Fruit fly (Drosophila melanogaster) whole organism, embryonic: Measurements from ENCODE around the gene SCOT.

ENCODE experiments used
- Atf-2 ChIP-seq: fragments of 200-800 bp; sonication (Bioruptor generic); optimal IDR thresholded peaks from 2 replicates; lab custom pipeline; 2016; ENCODE audit warnings: missing biosample characterization, missing genetic modification characterization
- CG10431 ChIP-seq: fragments of 200-800 bp; sonication (Bioruptor generic); optimal IDR thresholded peaks from 3 replicates; lab custom pipeline; 2018; ENCODE audit warnings: missing biosample characterization, mild to moderate bottlenecking, missing genetic modification characterization
- CG10462 ChIP-seq: fragments of 200-800 bp; sonication (Bioruptor generic); optimal IDR thresholded peaks from 2 replicates; lab custom pipeline; 2016; ENCODE audit warnings: missing biosample characterization, missing genetic modification characterization
- CG12236 ChIP-seq: fragments of 200-800 bp; sonication (Bioruptor generic); optimal IDR thresholded peaks from 2 replicates; lab custom pipeline; 2016; ENCODE audit warnings: missing biosample characterization, missing genetic modification characterization
- CG12299 ChIP-seq: fragments of 200-800 bp; sonication (Bioruptor generic); optimal IDR thresholded peaks from 2 replicates; lab custom pipeline; 2018; ENCODE audit warnings: missing biosample characterization, mild to moderate bottlenecking, missing genetic modification characterization
- CG12942 ChIP-seq: fragments of 200-800 bp; sonication (Bioruptor generic); optimal IDR thresholded peaks from 3 replicates; lab custom pipeline; 2016; ENCODE audit warnings: missing biosample characterization, missing genetic modification characterization
- CG14441 ChIP-seq: fragments of 200-800 bp; sonication (Bioruptor generic); IDR thresholded peaks from 2 replicates; pipeline ENCODE4 v1.3.6; 2022; ENCODE audit warnings: missing biosample characterization, missing genetic modification characterization
- CG14710 ChIP-seq: fragments of 200-800 bp; sonication (Bioruptor generic); optimal IDR thresholded peaks from 3 replicates; lab custom pipeline; 2019; ENCODE audit warnings: missing biosample characterization, mild to moderate bottlenecking, missing genetic modification characterization, moderate library complexity
- CG2129 ChIP-seq: fragments of 200-800 bp; sonication (Bioruptor generic); IDR thresholded peaks from 2 replicates; pipeline ENCODE4 v1.3.6; 2022; ENCODE audit warnings: missing biosample characterization, missing genetic modification characterization; ENCODE audit not compliant: partially characterized antibody
- CG3726 ChIP-seq: fragments of 200-800 bp; sonication (Bioruptor generic); IDR thresholded peaks from 3 replicates; pipeline ENCODE4, ENCODE4 v1.3.6; 2022; ENCODE audit warnings: missing biosample characterization, missing genetic modification characterization
- CG6175 ChIP-seq: fragments of 200-800 bp; sonication (Bioruptor generic); IDR thresholded peaks from 3 replicates; pipeline ENCODE4 v1.3.6; 2022; ENCODE audit warnings: missing biosample characterization, missing genetic modification characterization
- CG6689 ChIP-seq: fragments of 200-800 bp; sonication (Bioruptor generic); IDR thresholded peaks from 2 replicates; pipeline ENCODE4 v1.3.6; 2022; ENCODE audit warnings: missing biosample characterization, missing genetic modification characterization
- CG6791 ChIP-seq: fragments of 200-800 bp; sonication (Bioruptor generic); IDR thresholded peaks from 3 replicates; pipeline ENCODE4 v1.3.6; 2022; ENCODE audit warnings: missing biosample characterization, missing genetic modification characterization; ENCODE audit not compliant: partially characterized antibody
- CG8290 ChIP-seq, 3 experiments: fragments of 200-800 bp; sonication (Bioruptor generic); optimal IDR thresholded peaks; 2 replicates each; lab custom pipeline; 2016 to 2019; ENCODE audit warnings: missing biosample characterization in 3 of 3, missing genetic modification characterization in 3 of 3, mild to moderate bottlenecking in 2 of 3, moderate library complexity in 1 of 3
- Dbx ChIP-seq: fragments of 200-800 bp; sonication (Bioruptor generic); IDR thresholded peaks from 3 replicates; pipeline ENCODE4 v1.3.6; 2022; ENCODE audit warnings: missing biosample characterization, missing genetic modification characterization
- Dip3 ChIP-seq: fragments of 200-800 bp; sonication (Bioruptor generic); optimal IDR thresholded peaks from 3 replicates; lab custom pipeline; 2016; ENCODE audit warnings: missing biosample characterization, missing genetic modification characterization
- H15 ChIP-seq: fragments of 200-800 bp; sonication (Bioruptor generic); IDR thresholded peaks from 3 replicates; pipeline ENCODE4 v1.3.6; 2022; ENCODE audit warnings: missing biosample characterization, missing genetic modification characterization
- Hey ChIP-seq: fragments of 200-800 bp; sonication (Bioruptor generic); optimal IDR thresholded peaks from 3 replicates; lab custom pipeline; 2018; ENCODE audit warnings: missing biosample characterization, mild to moderate bottlenecking, missing genetic modification characterization
- Hsf ChIP-seq: fragments of 200-800 bp; sonication (Bioruptor generic); optimal IDR thresholded peaks from 3 replicates; lab custom pipeline; 2016; ENCODE audit warnings: missing biosample characterization, missing genetic modification characterization
- Jarid2 ChIP-seq: fragments of 200-800 bp; sonication (Bioruptor generic); optimal IDR thresholded peaks from 3 replicates; lab custom pipeline; 2017; ENCODE audit warnings: mild to moderate bottlenecking, missing biosample characterization, missing genetic modification reagents, missing genetic modification characterization
- Kr ChIP-seq: fragments of 200-800 bp; sonication (Bioruptor generic); optimal IDR thresholded peaks from 2 replicates; lab custom pipeline; 2017; ENCODE audit warnings: missing biosample characterization, mild to moderate bottlenecking, missing genetic modification characterization
- Max ChIP-seq: fragments of 200-800 bp; sonication (Bioruptor generic); optimal IDR thresholded peaks from 2 replicates; lab custom pipeline; 2016; ENCODE audit warnings: missing biosample characterization, mild to moderate bottlenecking, missing genetic modification characterization
- Mrtf ChIP-seq: fragments of 200-800 bp; sonication (Bioruptor generic); IDR thresholded peaks from 3 replicates; pipeline ENCODE4 v1.3.6; 2022; ENCODE audit warnings: missing biosample characterization, missing genetic modification characterization
- Myb ChIP-seq: fragments of 200-800 bp; sonication (Bioruptor generic); optimal IDR thresholded peaks from 2 replicates; lab custom pipeline; 2016; ENCODE audit warnings: missing biosample characterization, missing genetic modification characterization
- Ravus ChIP-seq: fragments of 200-800 bp; sonication (Bioruptor generic); IDR thresholded peaks from 2 replicates; pipeline ENCODE4 v1.3.6; 2022; ENCODE audit warnings: missing biosample characterization, missing genetic modification characterization
- abd-A ChIP-seq: fragments of 200-800 bp; sonication (Bioruptor generic); optimal IDR thresholded peaks from 3 replicates; lab custom pipeline; 2019; ENCODE audit warnings: missing biosample characterization, mild to moderate bottlenecking, missing genetic modification characterization, moderate library complexity
- btn ChIP-seq: fragments of 200-800 bp; sonication (Bioruptor generic); optimal IDR thresholded peaks from 2 replicates; lab custom pipeline; 2016; ENCODE audit warnings: missing biosample characterization, missing genetic modification characterization
- en ChIP-seq: fragments of 200-800 bp; sonication (Bioruptor generic); optimal IDR thresholded peaks from 2 replicates; lab custom pipeline; 2016; ENCODE audit warnings: missing biosample characterization, missing genetic modification characterization
- fd96Cb ChIP-seq: fragments of 200-800 bp; sonication (Bioruptor generic); optimal IDR thresholded peaks from 2 replicates; lab custom pipeline; 2018; ENCODE audit warnings: missing biosample characterization, mild to moderate bottlenecking, missing genetic modification characterization, moderate library complexity
- gfzf ChIP-seq: fragments of 200-800 bp; sonication (Bioruptor generic); optimal IDR thresholded peaks from 2 replicates; lab custom pipeline; 2016; ENCODE audit warnings: missing biosample characterization, mild to moderate bottlenecking, missing genetic modification characterization, moderate library complexity
- grau ChIP-seq: fragments of 200-800 bp; optimal IDR thresholded peaks from 3 replicates; lab custom pipeline; 2019; ENCODE audit warnings: missing biosample characterization, mild to moderate bottlenecking, missing genetic modification characterization, moderate library complexity
- gt ChIP-seq: fragments of 200-800 bp; sonication (Bioruptor generic); IDR thresholded peaks from 2 replicates; pipeline ENCODE4 v1.3.6; 2022; ENCODE audit warnings: missing biosample characterization, missing genetic modification characterization
- hbn ChIP-seq: fragments of 200-800 bp; sonication (Bioruptor generic); IDR thresholded peaks from 2 replicates; pipeline ENCODE4 v1.3.6; 2022; ENCODE audit warnings: missing biosample characterization, missing genetic modification characterization; ENCODE audit not compliant: partially characterized antibody
- her ChIP-seq: fragments of 200-800 bp; sonication (Bioruptor generic); optimal IDR thresholded peaks from 2 replicates; lab custom pipeline; 2016; ENCODE audit warnings: missing biosample characterization, missing genetic modification characterization
- jigr1 ChIP-seq: fragments of 200-800 bp; sonication (Bioruptor generic); IDR thresholded peaks from 3 replicates; pipeline ENCODE4 v1.3.6; 2022; ENCODE audit warnings: missing biosample characterization, missing genetic modification characterization
- mld ChIP-seq: fragments of 200-800 bp; sonication (Bioruptor generic); IDR thresholded peaks from 3 replicates; pipeline ENCODE4 v1.3.6; 2022; ENCODE audit warnings: missing biosample characterization, missing genetic modification characterization; ENCODE audit not compliant: partially characterized antibody
- nau ChIP-seq: fragments of 200-800 bp; sonication (Bioruptor generic); optimal IDR thresholded peaks from 3 replicates; lab custom pipeline; 2017; ENCODE audit warnings: missing biosample characterization, mild to moderate bottlenecking, missing genetic modification characterization, missing genetic modification reagents
- odd ChIP-seq: fragments of 200-800 bp; sonication (Bioruptor generic); optimal IDR thresholded peaks from 2 replicates; lab custom pipeline; 2017; ENCODE audit warnings: missing biosample characterization, mild to moderate bottlenecking, missing genetic modification characterization
- peb ChIP-seq: fragments of 200-800 bp; sonication (Bioruptor generic); IDR thresholded peaks from 2 replicates; pipeline ENCODE4 v1.3.6; 2022; ENCODE audit warnings: missing biosample characterization, missing genetic modification characterization
- phol ChIP-seq: fragments of 200-800 bp; sonication (Bioruptor generic); optimal IDR thresholded peaks from 3 replicates; lab custom pipeline; 2018; ENCODE audit warnings: missing biosample characterization, mild to moderate bottlenecking, missing genetic modification characterization, moderate library complexity
- pnt ChIP-seq: fragments of 200-800 bp; sonication (Bioruptor generic); optimal IDR thresholded peaks from 3 replicates; lab custom pipeline; 2016; ENCODE audit warnings: missing biosample characterization, missing genetic modification characterization
- pum ChIP-seq: fragments of 200-800 bp; sonication (Bioruptor generic); optimal IDR thresholded peaks from 2 replicates; lab custom pipeline; 2016; ENCODE audit warnings: missing biosample characterization, missing genetic modification characterization
- row ChIP-seq: fragments of 200-800 bp; sonication (Bioruptor generic); IDR thresholded peaks from 3 replicates; pipeline ENCODE4 v1.3.6; 2022; ENCODE audit warnings: missing biosample characterization, missing genetic modification characterization
- slbo ChIP-seq: fragments of 200-800 bp; sonication (Bioruptor generic); IDR thresholded peaks from 2 replicates; pipeline ENCODE4 v1.3.6; 2022; ENCODE audit warnings: missing biosample characterization, missing genetic modification characterization
- slou ChIP-seq: fragments of 200-800 bp; sonication (Bioruptor generic); optimal IDR thresholded peaks from 3 replicates; lab custom pipeline; 2016; ENCODE audit warnings: missing biosample characterization, missing genetic modification characterization
- tio ChIP-seq: fragments of 200-800 bp; sonication (Bioruptor generic); optimal IDR thresholded peaks from 2 replicates; lab custom pipeline; 2017; ENCODE audit warnings: missing biosample characterization, missing genetic modification characterization, inconsistent platforms
- toy ChIP-seq: fragments of 200-800 bp; sonication (Bioruptor generic); IDR thresholded peaks from 2 replicates; pipeline ENCODE4 v1.3.6; 2022; ENCODE audit warnings: missing biosample characterization, missing genetic modification characterization
- twi ChIP-seq: fragments of 200-800 bp; optimal IDR thresholded peaks from 2 replicates; lab custom pipeline; 2019; ENCODE audit warnings: missing biosample characterization, mild to moderate bottlenecking, missing genetic modification characterization, moderate library complexity
- wor ChIP-seq: fragments of 200-800 bp; sonication (Bioruptor generic); IDR thresholded peaks from 2 replicates; pipeline ENCODE4 v1.3.6; 2022; ENCODE audit warnings: missing biosample characterization, missing genetic modification characterization
- zfh2 ChIP-seq: fragments of 200-800 bp; sonication (Bioruptor generic); optimal IDR thresholded peaks from 2 replicates; lab custom pipeline; 2016; ENCODE audit warnings: missing biosample characterization, missing genetic modification characterization

SCOT gene

dm6 chr3L:1947463-1948126 is 15.3 kb upstream of the SCOT start, which contains the start of the genes mu2 and Cnb (continued):
- no peak for TF ChIP-seq mld
- TF ChIP-seq CG6175 (GFP tag; lab: Robert Waterston, UW): no peak
- no peak for TF ChIP-seq jigr1 (GFP tag; lab: Robert Waterston, UW)
- TF ChIP-seq nau (GFP tag; lab: Kevin White, UChicago): no peak
- no peak for TF ChIP-seq en
- TF ChIP-seq CG10462 (GFP tag; lab: Kevin White, UChicago): no peak
- TF ChIP-seq Dip3 (GFP tag; lab: Kevin White, UChicago): peak; percentile 15
- no peak for TF ChIP-seq fd96Cb (tag; lab: Kevin White, UChicago)
- peak; percentile 60 for TF ChIP-seq gfzf (GFP tag; lab: Kevin White, UChicago)
- TF ChIP-seq Kr (GFP tag; lab: Kevin White, UChicago): no peak
- TF ChIP-seq slou: no peak
- TF ChIP-seq Jarid2: no peak
- no peak for TF ChIP-seq btn
- no peak for TF ChIP-seq Mrtf (GFP tag; lab: Robert Waterston, UW)
- TF ChIP-seq toy (GFP tag; lab: Robert Waterston, UW): no peak
- 0 out of 2 replicates have a peak, but pooled peaks have one; percentile 18 for TF ChIP-seq CG14441
- TF ChIP-seq tio (GFP tag; lab: Kevin White, UChicago): no peak
- no peak for TF ChIP-seq CG3726 (GFP tag; lab: Robert Waterston, UW)
- TF ChIP-seq wor: no peak
- TF ChIP-seq CG6689 (GFP tag; lab: Robert Waterston, UW): 0 out of 2 replicates have a peak, but pooled peaks have one; percentile 5
- no peak for TF ChIP-seq odd (GFP tag; lab: Kevin White, UChicago)
- no peak for TF ChIP-seq peb
- TF ChIP-seq Hey (tag; lab: Kevin White, UChicago): no peak
- TF ChIP-seq Dbx (GFP tag; lab: Robert Waterston, UW): peak; percentile 26; the same call in 1 of the 3 replicates
- TF ChIP-seq H15 (GFP tag; lab: Robert Waterston, UW): no peak
- no peak for TF ChIP-seq CG12942
- no peak for TF ChIP-seq Myb (GFP tag; lab: Kevin White, UChicago)
- TF ChIP-seq zfh2 (GFP tag; lab: Kevin White, UChicago): peak; percentile 43
- TF ChIP-seq CG8290 (GFP tag; optimal IDR thresholded peaks at IDR 0.05; lab: Kevin White, UChicago): no peak
- TF ChIP-seq CG8290 (tag; optimal IDR thresholded peaks at IDR 0.05; lab: Kevin White, UChicago): no peak
- peak; percentile 82 for TF ChIP-seq hbn (GFP tag; lab: Robert Waterston, UW)
- TF ChIP-seq phol: peak; percentile 73
- TF ChIP-seq row: peak; percentile 89
- peak; percentile 22 for TF ChIP-seq Hsf (GFP tag; lab: Kevin White, UChicago)
- TF ChIP-seq gt (GFP tag; lab: Robert Waterston, UW): no peak
- no peak for TF ChIP-seq her
- no peak for TF ChIP-seq pnt
- TF ChIP-seq slbo: peak; percentile 64
- no peak for TF ChIP-seq Atf-2
- no peak for TF ChIP-seq CG10431 (GFP tag; lab: Kevin White, UChicago)
- TF ChIP-seq CG12236 (GFP tag; lab: Kevin White, UChicago): no peak
- TF ChIP-seq pum (GFP tag; lab: Kevin White, UChicago): peak; percentile 16
- peak; percentile 10 for TF ChIP-seq Max
- TF ChIP-seq CG6791 (GFP tag; lab: Robert Waterston, UW): peak; percentile 60
- TF ChIP-seq twi: no peak
- no peak for TF ChIP-seq Ravus
- no peak for TF ChIP-seq CG12299
- no peak for TF ChIP-seq grau
- peak; percentile 71 for TF ChIP-seq CG2129 (GFP tag; lab: Robert Waterston, UW)
- TF ChIP-seq CG14710: peak; percentile 79
- no peak for TF ChIP-seq abd-A (tag; lab: Kevin White, UChicago)
